Fruit fly (Drosophila melanogaster) whole organism: ENCODE data around the gene pum.

ENCODE experiments used
- EcR ChIP-seq, 2 experiments: fragments of >200 bp; optimal IDR thresholded peaks; 2 replicates each; lab custom pipeline; 2017; ENCODE audit warnings: missing biosample characterization in 2 of 2, missing genetic modification characterization in 2 of 2, missing genetic modification reagents in 2 of 2
- psq ChIP-seq: fragments of >200 bp; optimal IDR thresholded peaks from 2 replicates; lab custom pipeline; 2017

- TF ChIP-seq psq (lab: Kevin White, UChicago) (no peak), EcR (GFP tag; optimal IDR thresholded peaks at IDR 0.05; lab: Kevin White, UChicago) (no peak)
Measured at dm6 chr3R:9227330-9227729, 10.2 kb downstream of the pum start.
